Fruit fly (Drosophila melanogaster): ENCODE data around the gene CG14269.

Gene CG14269

dm6 chrX:3432928-3433327, 2.7 kb downstream of the CG14269 start:
- TF ChIP-seq CG17801 (GFP tag; optimal IDR thresholded peaks at IDR 0.05; ENCODE audit: partially characterized antibody): peak; percentile 85

dm6 chrX:3431641-3432040, 4.0 kb downstream of the CG14269 start:
- TF ChIP-seq CG17801 (GFP tag; optimal IDR thresholded peaks at IDR 0.05; ENCODE audit: partially characterized antibody): peak; percentile 28

- TF ChIP-seq CG17801 (GFP tag; optimal IDR thresholded peaks at IDR 0.05; ENCODE audit: partially characterized antibody): no peak
Measured at dm6 chrX:3429952-3430351, 5.7 kb downstream of the CG14269 start.

- TF ChIP-seq CG17801 (GFP tag; optimal IDR thresholded peaks at IDR 0.05; ENCODE audit: partially characterized antibody): peak; percentile 68
Measured at dm6 chrX:3427614-3427965, 8.0 kb downstream of the CG14269 start.

- no peak for TF ChIP-seq CG17801 (GFP tag; optimal IDR thresholded peaks at IDR 0.05; ENCODE audit: partially characterized antibody)
Measured at dm6 chrX:3426803-3427613, 8.6 kb downstream of the CG14269 start.

- TF ChIP-seq CG17801 (GFP tag; optimal IDR thresholded peaks at IDR 0.05; ENCODE audit: partially characterized antibody): no peak
Measured at dm6 chrX:3424963-3425362, 10.6 kb downstream of the CG14269 start.

dm6 chrX:3423199-3423768, 12.3 kb downstream of the CG14269 start:
- TF ChIP-seq CG17801 (GFP tag; optimal IDR thresholded peaks at IDR 0.05; ENCODE audit: partially characterized antibody): no peak

- TF ChIP-seq CG17801 (GFP tag; optimal IDR thresholded peaks at IDR 0.05; ENCODE audit: partially characterized antibody): no peak
Measured at dm6 chrX:3414003-3414767, 21.4 kb downstream of the CG14269 start.

dm6 chrX:3412855-3413254, 22.8 kb downstream of the CG14269 start:
- TF ChIP-seq CG17801 (GFP tag; optimal IDR thresholded peaks at IDR 0.05; ENCODE audit: partially characterized antibody): no peak

dm6 chrX:3411812-3412211, 23.8 kb downstream of the CG14269 start:
- no peak for TF ChIP-seq CG17801 (GFP tag; optimal IDR thresholded peaks at IDR 0.05; ENCODE audit: partially characterized antibody)

- TF ChIP-seq CG17801 (GFP tag; optimal IDR thresholded peaks at IDR 0.05; ENCODE audit: partially characterized antibody): no peak
Measured at dm6 chrX:3411411-3411810, 24.2 kb downstream of the CG14269 start.

dm6 chrX:3408609-3409237, 26.9 kb downstream of the CG14269 start:
- no peak for TF ChIP-seq CG17801 (GFP tag; optimal IDR thresholded peaks at IDR 0.05; ENCODE audit: partially characterized antibody)

dm6 chrX:3407760-3408608, 27.6 kb downstream of the CG14269 start:
- no peak for TF ChIP-seq CG17801 (GFP tag; optimal IDR thresholded peaks at IDR 0.05; ENCODE audit: partially characterized antibody)

dm6 chrX:3405440-3405839, 30.2 kb downstream of the CG14269 start:
- no peak for TF ChIP-seq CG17801 (GFP tag; optimal IDR thresholded peaks at IDR 0.05; ENCODE audit: partially characterized antibody)

dm6 chrX:3404698-3405097, 30.9 kb downstream of the CG14269 start:
- TF ChIP-seq CG17801 (GFP tag; optimal IDR thresholded peaks at IDR 0.05; ENCODE audit: partially characterized antibody): no peak

Data from ovary, adult (tissue).